Fruit fly (Drosophila melanogaster) Kc167 (cell line): Measurements from ENCODE around the gene NK7.1.

Source experiments
- Myc ChIP-seq: fragments of >200 bp; optimal IDR thresholded peaks from 2 replicates; lab custom pipeline; 2017; ENCODE audit warnings: missing external identifiers
- Sin3A ChIP-seq: fragments of >200 bp; optimal IDR thresholded peaks from 2 replicates; lab custom pipeline; 2018; ENCODE audit warnings: missing external identifiers
- h ChIP-seq: fragments of >200 bp; optimal IDR thresholded peaks from 3 replicates; lab custom pipeline; 2018; ENCODE audit warnings: missing external identifiers
- insv ChIP-seq: fragments of >200 bp; optimal IDR thresholded peaks from 3 replicates; lab custom pipeline; 2018; ENCODE audit warnings: missing external identifiers
- psq ChIP-seq: fragments of >200 bp; optimal IDR thresholded peaks from 2 replicates; lab custom pipeline; 2017; ENCODE audit warnings: missing external identifiers
- ttk ChIP-seq: sonication (Bioruptor generic); optimal IDR thresholded peaks from 2 replicates; lab custom pipeline; 2017; ENCODE audit warnings: missing external identifiers

The NK7.1 gene

dm6 chr3R:14284422-14284760, 88.4 kb downstream of the NK7.1 start:
- no peak for TF ChIP-seq h (lab: Kevin White, UChicago)
- no peak for TF ChIP-seq ttk (lab: Kevin White, UChicago)
- TF ChIP-seq Myc (lab: Kevin White, UChicago): no peak
- TF ChIP-seq Sin3A (lab: Kevin White, UChicago): no peak
- no peak for TF ChIP-seq insv
- no peak for TF ChIP-seq psq

- TF ChIP-seq ttk (lab: Kevin White, UChicago) (no peak), insv (no peak), psq (no peak), h (lab: Kevin White, UChicago) (no peak), Sin3A (lab: Kevin White, UChicago) (no peak), Myc (lab: Kevin White, UChicago) (no peak)
These were observed 88.9 kb downstream of the NK7.1 start for dm6 chr3R:14283754-14284421.

dm6 chr3R:14283042-14283626, 89.6 kb downstream of the NK7.1 start:
- TF ChIP-seq insv (no peak), h (lab: Kevin White, UChicago) (no peak), Myc (lab: Kevin White, UChicago) (no peak), Sin3A (lab: Kevin White, UChicago) (no peak), ttk (lab: Kevin White, UChicago) (no peak), psq (no peak)

- TF ChIP-seq psq (no peak), h (lab: Kevin White, UChicago) (no peak), Myc (lab: Kevin White, UChicago) (no peak), insv (no peak), ttk (lab: Kevin White, UChicago) (no peak), Sin3A (lab: Kevin White, UChicago) (no peak)
These were observed 90.3 kb downstream of the NK7.1 start for dm6 chr3R:14282215-14283041.

- no peak for TF ChIP-seq insv
- TF ChIP-seq ttk (lab: Kevin White, UChicago): no peak
- no peak for TF ChIP-seq h (lab: Kevin White, UChicago)
- no peak for TF ChIP-seq Sin3A (lab: Kevin White, UChicago)
These were observed 92.4 kb downstream of the NK7.1 start for dm6 chr3R:14280324-14280723.
